Worm (Caenorhabditis elegans) whole organism, L4 larva: Measurements from ENCODE around the gene R151.10.

Source experiments
- F26F4.8 ChIP-seq: fragments of 200-800 bp; sonication (Bioruptor generic); conservative IDR thresholded peaks from 2 replicates; pipeline ENCODE4 v1.3.6; 2022; ENCODE audit warnings: missing genetic modification characterization, missing compliant biosample characterization
- T20F7.1 ChIP-seq: fragments of 200-800 bp; sonication (Bioruptor generic); optimal IDR thresholded peaks from 2 replicates; lab custom pipeline; 2018; ENCODE audit warnings: mild to moderate bottlenecking, missing genetic modification characterization, missing compliant biosample characterization
- T26A8.4 ChIP-seq: fragments of 200-800 bp; sonication (Bioruptor generic); IDR thresholded peaks from 2 replicates; pipeline ENCODE4 v1.3.6; 2022; ENCODE audit warnings: missing genetic modification characterization, missing compliant biosample characterization
- Y5F2A.4 ChIP-seq: fragments of 200-800 bp; sonication (Bioruptor generic); optimal IDR thresholded peaks from 2 replicates; lab custom pipeline; 2018; ENCODE audit warnings: mild to moderate bottlenecking, missing genetic modification characterization, missing compliant biosample characterization
- ceh-32 ChIP-seq: sonication (generic microtip); optimal IDR thresholded peaks from 2 replicates; lab custom pipeline; 2016; ENCODE audit warnings: mild to moderate bottlenecking, missing genetic modification characterization, missing compliant biosample characterization; ENCODE audit not compliant: poor library complexity
- ceh-44 ChIP-seq: fragments of 200-800 bp; sonication (Bioruptor generic); IDR thresholded peaks from 2 replicates; pipeline ENCODE4 v1.3.6; 2022; ENCODE audit warnings: missing genetic modification reagents, missing genetic modification characterization, missing compliant biosample characterization
- ceh-62 ChIP-seq: sonication (generic microtip); optimal IDR thresholded peaks from 2 replicates; lab custom pipeline; 2017; ENCODE audit warnings: missing biosample characterization, missing genetic modification characterization
- ces-1 ChIP-seq: fragments of 150-350 bp; sonication (generic microtip); optimal IDR thresholded peaks from 4 replicates; lab custom pipeline; 2014; ENCODE audit warnings: missing biosample characterization, missing genetic modification reagents, missing genetic modification characterization
- cey-2 ChIP-seq: sonication (generic microtip); optimal IDR thresholded peaks from 3 replicates; lab custom pipeline; 2017; ENCODE audit warnings: missing genetic modification characterization, mild to moderate bottlenecking, missing compliant biosample characterization, antibody characterized with exemption, borderline replicate concordance; ENCODE audit not compliant: insufficient read depth
- dmd-6 ChIP-seq: fragments of 200-800 bp; sonication (Bioruptor generic); IDR thresholded peaks from 2 replicates; pipeline ENCODE4 v1.3.6; 2022; ENCODE audit warnings: missing genetic modification reagents, missing genetic modification characterization, missing compliant biosample characterization
- dve-1 ChIP-seq: sonication (generic microtip); optimal IDR thresholded peaks from 2 replicates; lab custom pipeline; 2017; ENCODE audit warnings: antibody characterized with exemption, mild to moderate bottlenecking, missing genetic modification characterization, missing compliant biosample characterization; ENCODE audit not compliant: insufficient read depth
- egl-43 ChIP-seq: fragments of 200-800 bp; sonication (Bioruptor generic); IDR thresholded peaks from 2 replicates; pipeline ENCODE4 v1.3.6; 2022; ENCODE audit warnings: missing genetic modification reagents, missing genetic modification characterization, missing compliant biosample characterization
- fos-1 ChIP-seq: fragments of 150-350 bp; optimal IDR thresholded peaks from 2 replicates; lab custom pipeline; 2014; ENCODE audit warnings: missing biosample characterization, missing genetic modification characterization
- hlh-11 ChIP-seq: fragments of 200-800 bp; sonication (Bioruptor generic); optimal IDR thresholded peaks from 2 replicates; lab custom pipeline; 2018; ENCODE audit warnings: mild to moderate bottlenecking, missing genetic modification characterization, missing compliant biosample characterization
- lim-7 ChIP-seq: fragments of 200-800 bp; sonication (Bioruptor generic); IDR thresholded peaks from 2 replicates; pipeline ENCODE4 v1.3.6; 2022; ENCODE audit warnings: missing genetic modification characterization, missing compliant biosample characterization
- lin-29 ChIP-seq: fragments of 200-800 bp; sonication (Bioruptor generic); IDR thresholded peaks from 2 replicates; pipeline ENCODE4 v1.3.6; 2022; ENCODE audit warnings: missing genetic modification reagents, missing genetic modification characterization, missing compliant biosample characterization
- lsy-2 ChIP-seq, 2 experiments: fragments of 150-350 bp in 1 of 2; sonication (generic microtip) in 1 of 2; optimal IDR thresholded peaks; 2 replicates each; lab custom pipeline; 2014 to 2017; ENCODE audit warnings: missing biosample characterization in 2 of 2, missing genetic modification characterization in 2 of 2
- madf-9 ChIP-seq: fragments of 200-800 bp; sonication (Bioruptor generic); conservative IDR thresholded peaks from 2 replicates; pipeline ENCODE4 v1.3.6; 2022; ENCODE audit warnings: missing genetic modification reagents, missing genetic modification characterization, missing compliant biosample characterization
- mdl-1 ChIP-seq, 2 experiments: fragments of 150-350 bp in 1 of 2; sonication (generic microtip) in 1 of 2; optimal IDR thresholded peaks; 2 replicates each; lab custom pipeline; 2014 to 2017; ENCODE audit warnings: missing biosample characterization in 2 of 2, missing genetic modification characterization in 2 of 2
- mdt-29 ChIP-seq: fragments of 200-800 bp; sonication (Bioruptor generic); IDR thresholded peaks from 2 replicates; pipeline ENCODE4 v1.3.6; 2022; ENCODE audit warnings: missing genetic modification reagents, missing genetic modification characterization, missing compliant biosample characterization
- mep-1 ChIP-seq: fragments of 150-350 bp; sonication (generic microtip); optimal IDR thresholded peaks from 3 replicates; lab custom pipeline; 2014; ENCODE audit warnings: missing biosample characterization, missing genetic modification characterization
- mes-2 ChIP-seq: sonication (generic microtip); optimal IDR thresholded peaks from 2 replicates; lab custom pipeline; 2016; ENCODE audit warnings: missing genotype, mild to moderate bottlenecking, missing genetic modification characterization, missing compliant biosample characterization; ENCODE audit not compliant: poor library complexity, severe bottlenecking
- nhr-10 ChIP-seq: fragments of 150-350 bp; optimal IDR thresholded peaks from 2 replicates; lab custom pipeline; 2014; ENCODE audit warnings: missing biosample characterization, missing genetic modification characterization
- nhr-102 ChIP-seq: sonication (generic microtip); optimal IDR thresholded peaks from 2 replicates; lab custom pipeline; 2016; ENCODE audit warnings: mild to moderate bottlenecking, missing genetic modification characterization, moderate library complexity, missing compliant biosample characterization
- nhr-111 ChIP-seq: fragments of 200-800 bp; sonication (Bioruptor generic); optimal IDR thresholded peaks from 2 replicates; lab custom pipeline; 2018; ENCODE audit warnings: mild to moderate bottlenecking, missing genetic modification characterization, missing compliant biosample characterization
- nhr-237 ChIP-seq: sonication (generic microtip); optimal IDR thresholded peaks from 2 replicates; lab custom pipeline; 2017; ENCODE audit warnings: missing biosample characterization, missing genetic modification characterization
- nhr-25 ChIP-seq: sonication (generic microtip); optimal IDR thresholded peaks from 2 replicates; lab custom pipeline; 2017; ENCODE audit warnings: missing genetic modification characterization, mild to moderate bottlenecking, missing compliant biosample characterization, antibody characterized with exemption, moderate library complexity, borderline replicate concordance; ENCODE audit not compliant: insufficient read depth
- nhr-28 ChIP-seq: fragments of 150-350 bp; optimal IDR thresholded peaks from 2 replicates; lab custom pipeline; 2014; ENCODE audit warnings: missing biosample characterization, missing genetic modification characterization
- nhr-48 ChIP-seq: sonication (generic microtip); optimal IDR thresholded peaks from 2 replicates; lab custom pipeline; 2016; ENCODE audit warnings: mild to moderate bottlenecking, missing genetic modification characterization, missing compliant biosample characterization
- nhr-6 ChIP-seq: fragments of 150-350 bp; optimal IDR thresholded peaks from 2 replicates; lab custom pipeline; 2014; ENCODE audit warnings: missing biosample characterization, missing genetic modification characterization
- nhr-76 ChIP-seq: fragments of 150-350 bp; optimal IDR thresholded peaks from 2 replicates; lab custom pipeline; 2014; ENCODE audit warnings: missing biosample characterization, missing genetic modification characterization
- nhr-77 ChIP-seq: fragments of 150-350 bp; optimal IDR thresholded peaks from 2 replicates; lab custom pipeline; 2014; ENCODE audit warnings: missing biosample characterization, missing genetic modification characterization
- pha-4 ChIP-seq, 2 experiments: fragments of 150-350 bp in 1 of 2; fragments of 200-800 bp in 1 of 2; sonication (Bioruptor generic) in 1 of 2; IDR thresholded peaks in 1 of 2; optimal IDR thresholded peaks in 1 of 2; 2 replicates each; pipeline versions ENCODE4 v1.3.6 to Lab custom; 2014 to 2022; ENCODE audit warnings: missing genetic modification characterization in 2 of 2, missing genetic modification reagents in 2 of 2, missing biosample characterization in 1 of 2, missing compliant biosample characterization in 1 of 2
- rbr-2 ChIP-seq: sonication (generic microtip); optimal IDR thresholded peaks from 2 replicates; lab custom pipeline; 2016; ENCODE audit warnings: missing genotype, missing genetic modification characterization, missing compliant biosample characterization
- snpc-1.2 ChIP-seq: fragments of 200-800 bp; sonication (Bioruptor generic); IDR thresholded peaks from 2 replicates; pipeline ENCODE4 v1.3.6; 2022; ENCODE audit warnings: missing genetic modification reagents, missing genetic modification characterization, missing compliant biosample characterization
- spr-1 ChIP-seq: sonication (generic microtip); optimal IDR thresholded peaks from 2 replicates; lab custom pipeline; 2016; ENCODE audit warnings: mild to moderate bottlenecking, missing genetic modification characterization, missing compliant biosample characterization
- unc-130 ChIP-seq: sonication (generic microtip); optimal IDR thresholded peaks from 2 replicates; lab custom pipeline; 2016; ENCODE audit warnings: missing genetic modification reagents, missing genetic modification characterization, missing compliant biosample characterization
- unc-62 ChIP-seq, 3 experiments: fragments of 150-350 bp in 1 of 3; sonication (generic microtip); optimal IDR thresholded peaks in 2 of 3; peaks in 1 of 3; 1 replicate in 1 of 3; 2 replicates in 2 of 3; lab custom pipeline; 2014 to 2017; ENCODE audit warnings: missing biosample characterization in 3 of 3, missing genetic modification characterization in 3 of 3, missing genetic modification reagents in 3 of 3, missing genotype in 1 of 3
- zag-1 ChIP-seq: fragments of 150-350 bp; optimal IDR thresholded peaks from 2 replicates; lab custom pipeline; 2014; ENCODE audit warnings: missing biosample characterization, missing genetic modification characterization
- zfp-2 ChIP-seq: sonication (generic microtip); optimal IDR thresholded peaks from 2 replicates; lab custom pipeline; 2016; ENCODE audit warnings: mild to moderate bottlenecking, missing genetic modification characterization, missing compliant biosample characterization
- zip-11 ChIP-seq: fragments of 200-800 bp; sonication (Bioruptor generic); IDR thresholded peaks from 2 replicates; pipeline ENCODE4 v1.3.6; 2022; ENCODE audit warnings: missing genetic modification characterization, missing compliant biosample characterization

Gene R151.10

ce11 chrIII:7201378-7202256, 29.1 kb downstream of the R151.10 start, which contains the start of gene dpy-31:
TSS of gene dpy-31 (plus strand) at chrIII:7202206.
- TF ChIP-seq mep-1 = peak; percentile 58
- peak in 1 of 2 experiments; percentile 95 for TF ChIP-seq unc-62 (GFP tag; optimal IDR thresholded peaks at IDR 0.05 in 1 of 2; lab: Kevin White, UChicago)
- TF ChIP-seq unc-62 (tag; optimal IDR thresholded peaks at IDR 0.05; lab: Kevin White, UChicago) = no peak
- peak; percentile 6 for TF ChIP-seq nhr-10 (tag; lab: Kevin White, UChicago)
- TF ChIP-seq hlh-11 (tag; lab: Kevin White, UChicago) = peak; percentile 13
- TF ChIP-seq nhr-77 = peak; percentile 12
- TF ChIP-seq mdl-1 (tag; optimal IDR thresholded peaks at IDR 0.05; lab: Kevin White, UChicago) = peak in 1 of 2 experiments; percentile 15
- TF ChIP-seq nhr-28 (tag; lab: Kevin White, UChicago) = peak; percentile 21
- peak in 1 of 2 experiments; percentile 44 for TF ChIP-seq lsy-2 (tag; optimal IDR thresholded peaks at IDR 0.05; lab: Kevin White, UChicago)
- TF ChIP-seq nhr-25 (tag; lab: Kevin White, UChicago) = peak; percentile 64
- no peak for TF ChIP-seq mdt-29
- TF ChIP-seq zag-1 (tag; lab: Kevin White, UChicago) = no peak
- peak; percentile 40 for TF ChIP-seq dve-1 (tag; lab: Kevin White, UChicago)
- TF ChIP-seq ceh-32 (tag; lab: Kevin White, UChicago) = no peak
- TF ChIP-seq cey-2 (tag; lab: Kevin White, UChicago) = peak; percentile 34
- no peak for TF ChIP-seq mes-2 (tag; lab: Kevin White, UChicago)

- TF ChIP-seq lim-7 (GFP tag; lab: Robert Waterston, UW) (no peak), lin-29 (GFP tag; lab: Robert Waterston, UW) (no peak), mep-1 (peak; percentile 25), F26F4.8 (GFP tag; lab: Robert Waterston, UW) (no peak), ces-1 (no peak), rbr-2 (tag; lab: Kevin White, UChicago) (no peak), dve-1 (tag; lab: Kevin White, UChicago) (peak; percentile 17), cey-2 (tag; lab: Kevin White, UChicago) (peak; percentile 17), nhr-48 (tag; lab: Kevin White, UChicago) (no peak)
Measured at ce11 chrIII:7199467-7199866, 31.3 kb downstream of the R151.10 start.

- TF ChIP-seq zag-1 (tag; lab: Kevin White, UChicago) (no peak), nhr-77 (no peak), zip-11 (GFP tag; lab: Robert Waterston, UW) (no peak), nhr-237 (no peak), lsy-2 (tag; optimal IDR thresholded peaks at IDR 0.05; lab: Kevin White, UChicago) (peak in 1 of 2 experiments; percentile 84), ceh-62 (tag; lab: Kevin White, UChicago) (no peak), pha-4 (GFP tag; IDR thresholded peaks at IDR 0.05; lab: Robert Waterston, UW) (no peak), pha-4 (tag; optimal IDR thresholded peaks at IDR 0.05; lab: Kevin White, UChicago) (no peak), nhr-102 (tag; lab: Kevin White, UChicago) (no peak), nhr-111 (GFP tag; lab: Kevin White, UChicago) (no peak), T20F7.1 (GFP tag; lab: Kevin White, UChicago) (no peak), F26F4.8 (GFP tag; lab: Robert Waterston, UW) (no peak), ceh-44 (GFP tag; lab: Robert Waterston, UW) (0 out of 2 replicates have a peak, but pooled peaks have one; percentile 26), nhr-6 (tag; lab: Kevin White, UChicago) (no peak), spr-1 (no peak), mdl-1 (tag; optimal IDR thresholded peaks at IDR 0.05; lab: Kevin White, UChicago) (no peak), fos-1 (tag; lab: Kevin White, UChicago) (no peak), egl-43 (GFP tag; lab: Robert Waterston, UW) (no peak), Y5F2A.4 (no peak), zfp-2 (tag; lab: Kevin White, UChicago) (no peak), T26A8.4 (GFP tag; lab: Robert Waterston, UW) (no peak), nhr-76 (no peak), snpc-1.2 (GFP tag; lab: Robert Waterston, UW) (no peak), nhr-28 (tag; lab: Kevin White, UChicago) (no peak), unc-130 (GFP tag; lab: Kevin White, UChicago) (peak; percentile 57), dve-1 (tag; lab: Kevin White, UChicago) (peak; percentile 22), nhr-10 (tag; lab: Kevin White, UChicago) (no peak), madf-9 (no peak), dmd-6 (GFP tag; lab: Robert Waterston, UW) (no peak), hlh-11 (tag; lab: Kevin White, UChicago) (no peak)
Measured at ce11 chrIII:7198838-7199237, 31.9 kb downstream of the R151.10 start, which contains the start of gene pfd-5. TSS of gene pfd-5 (minus strand) at chrIII:7198884.
